Fruit fly (Drosophila melanogaster) whole organism, prepupa: ENCODE measurements around the gene nonA.

Source experiments
- Blimp-1 ChIP-seq: fragments of 200-800 bp; sonication (Bioruptor generic); optimal IDR thresholded peaks from 3 replicates; lab custom pipeline; 2017; ENCODE audit warnings: missing biosample characterization, missing genetic modification characterization, mild to moderate bottlenecking, moderate library complexity, missing genetic modification reagents
- CG10669 ChIP-seq: fragments of 200-800 bp; sonication (Bioruptor generic); optimal IDR thresholded peaks from 3 replicates; lab custom pipeline; 2018; ENCODE audit warnings: missing biosample characterization, mild to moderate bottlenecking, missing genetic modification characterization, moderate library complexity
- CG11294 ChIP-seq: fragments of 200-800 bp; sonication (Bioruptor generic); IDR thresholded peaks from 2 replicates; pipeline ENCODE4 v1.3.6; 2022; ENCODE audit warnings: missing biosample characterization, missing genetic modification characterization
- CG11762 ChIP-seq: fragments of 200-800 bp; sonication (Bioruptor generic); optimal IDR thresholded peaks from 3 replicates; lab custom pipeline; 2016; ENCODE audit warnings: missing biosample characterization, missing genetic modification characterization; ENCODE audit not compliant: insufficient read depth
- CG11902 ChIP-seq: fragments of 200-800 bp; sonication (Bioruptor generic); optimal IDR thresholded peaks from 3 replicates; lab custom pipeline; 2016; ENCODE audit warnings: missing biosample characterization, missing genetic modification characterization
- CG1621 ChIP-seq: fragments of 200-800 bp; sonication (Bioruptor generic); optimal IDR thresholded peaks from 3 replicates; lab custom pipeline; 2018; ENCODE audit warnings: missing biosample characterization, mild to moderate bottlenecking, missing genetic modification characterization
- CG16779 ChIP-seq: fragments of 200-800 bp; sonication (Bioruptor generic); optimal IDR thresholded peaks from 3 replicates; lab custom pipeline; 2017; ENCODE audit warnings: missing biosample characterization, mild to moderate bottlenecking, missing genetic modification characterization
- CG31627 ChIP-seq: fragments of 200-800 bp; sonication (Bioruptor generic); optimal IDR thresholded peaks from 3 replicates; lab custom pipeline; 2016; ENCODE audit warnings: missing biosample characterization, missing genetic modification characterization
- CG3919 ChIP-seq: fragments of 200-800 bp; sonication (Bioruptor generic); optimal IDR thresholded peaks from 3 replicates; lab custom pipeline; 2016; ENCODE audit warnings: missing biosample characterization, missing genetic modification characterization
- CG4318 ChIP-seq: fragments of 200-800 bp; sonication (Bioruptor generic); optimal IDR thresholded peaks from 3 replicates; lab custom pipeline; 2017; ENCODE audit warnings: missing biosample characterization, mild to moderate bottlenecking, missing genetic modification characterization
- CG6792 ChIP-seq: fragments of 200-800 bp; sonication (Bioruptor generic); optimal IDR thresholded peaks from 3 replicates; lab custom pipeline; 2016; ENCODE audit warnings: missing biosample characterization, missing genetic modification characterization
- CG6808 ChIP-seq: fragments of 200-800 bp; sonication (Bioruptor generic); optimal IDR thresholded peaks from 3 replicates; lab custom pipeline; 2017; ENCODE audit warnings: missing biosample characterization, missing genetic modification characterization, mild to moderate bottlenecking, moderate library complexity, missing genetic modification reagents
- CG6854 ChIP-seq: fragments of 200-800 bp; sonication (Bioruptor generic); optimal IDR thresholded peaks from 2 replicates; lab custom pipeline; 2017; ENCODE audit warnings: missing biosample characterization, mild to moderate bottlenecking, missing genetic modification characterization
- CG7368 ChIP-seq: fragments of 200-800 bp; sonication (Bioruptor generic); optimal IDR thresholded peaks from 3 replicates; lab custom pipeline; 2016; ENCODE audit warnings: missing biosample characterization, missing genetic modification characterization
- CG8119 ChIP-seq: fragments of 200-800 bp; sonication (Bioruptor generic); IDR thresholded peaks from 3 replicates; pipeline ENCODE4 v1.3.6; 2022; ENCODE audit warnings: missing biosample characterization, missing genetic modification characterization
- CG8319 ChIP-seq: fragments of 200-800 bp; sonication (Bioruptor generic); optimal IDR thresholded peaks from 3 replicates; lab custom pipeline; 2016; ENCODE audit warnings: missing biosample characterization, missing genetic modification characterization
- CG8632 ChIP-seq: fragments of 200-800 bp; sonication (Bioruptor generic); optimal IDR thresholded peaks from 3 replicates; lab custom pipeline; 2016; ENCODE audit warnings: missing biosample characterization, missing genetic modification characterization
- Eip75B ChIP-seq: fragments of 200-800 bp; sonication (Bioruptor generic); optimal IDR thresholded peaks from 3 replicates; lab custom pipeline; 2016; ENCODE audit warnings: missing biosample characterization, missing genetic modification characterization
- Eip78C ChIP-seq: fragments of 200-800 bp; sonication (Bioruptor generic); peaks from one replicate; lab custom pipeline; 2016; ENCODE audit warnings: missing biosample characterization, missing genetic modification characterization
- Eip93F ChIP-seq: fragments of 200-800 bp; sonication (Bioruptor generic); optimal IDR thresholded peaks from 2 replicates; lab custom pipeline; 2016; ENCODE audit warnings: missing biosample characterization, mild to moderate bottlenecking, missing genetic modification characterization
- Ets96B ChIP-seq: fragments of 200-800 bp; optimal IDR thresholded peaks from 2 replicates; lab custom pipeline; 2019; ENCODE audit warnings: missing biosample characterization, mild to moderate bottlenecking, missing genetic modification characterization, moderate library complexity
- Hr38 ChIP-seq: sonication (Bioruptor generic); optimal IDR thresholded peaks from 2 replicates; lab custom pipeline; 2016; ENCODE audit warnings: missing biosample characterization, missing genetic modification characterization
- Hr39 ChIP-seq: fragments of 200-800 bp; sonication (Bioruptor generic); optimal IDR thresholded peaks from 2 replicates; lab custom pipeline; 2016; ENCODE audit warnings: missing biosample characterization, missing genetic modification characterization
- Hr4 ChIP-seq: fragments of 200-800 bp; sonication (Bioruptor generic); optimal IDR thresholded peaks from 3 replicates; lab custom pipeline; 2016; ENCODE audit warnings: missing biosample characterization, missing genetic modification characterization
- Lpt ChIP-seq: fragments of 200-800 bp; sonication (Bioruptor generic); optimal IDR thresholded peaks from 3 replicates; lab custom pipeline; 2016; ENCODE audit warnings: missing biosample characterization, missing genetic modification characterization
- OdsH ChIP-seq: fragments of 200-800 bp; sonication (Bioruptor generic); optimal IDR thresholded peaks from 3 replicates; lab custom pipeline; 2016; ENCODE audit warnings: missing biosample characterization, missing genetic modification characterization
- Smox ChIP-seq: fragments of 200-800 bp; sonication (Bioruptor generic); optimal IDR thresholded peaks from 3 replicates; lab custom pipeline; 2016; ENCODE audit warnings: missing biosample characterization, missing genetic modification characterization
- Sox102F ChIP-seq: fragments of 200-800 bp; sonication (Bioruptor generic); optimal IDR thresholded peaks from 2 replicates; lab custom pipeline; 2016; ENCODE audit warnings: missing biosample characterization, mild to moderate bottlenecking, missing genetic modification characterization
- Sox15 ChIP-seq: fragments of 200-800 bp; sonication (Bioruptor generic); optimal IDR thresholded peaks from 3 replicates; lab custom pipeline; 2016; ENCODE audit warnings: missing biosample characterization, missing genetic modification characterization
- achi ChIP-seq: fragments of 200-800 bp; sonication (Bioruptor generic); optimal IDR thresholded peaks from 3 replicates; lab custom pipeline; 2016; ENCODE audit warnings: missing biosample characterization, missing genetic modification characterization
- acj6 ChIP-seq: fragments of 200-800 bp; sonication (Bioruptor generic); optimal IDR thresholded peaks from 3 replicates; lab custom pipeline; 2016; ENCODE audit warnings: missing biosample characterization, missing genetic modification characterization
- cyc ChIP-seq: fragments of 200-800 bp; sonication (Bioruptor generic); optimal IDR thresholded peaks from 3 replicates; lab custom pipeline; 2016; ENCODE audit warnings: missing biosample characterization, missing genetic modification characterization
- dac ChIP-seq: fragments of 200-800 bp; sonication (Bioruptor generic); optimal IDR thresholded peaks from 2 replicates; lab custom pipeline; 2017; ENCODE audit warnings: missing biosample characterization, mild to moderate bottlenecking, missing genetic modification characterization
- dsx ChIP-seq: fragments of 200-800 bp; optimal IDR thresholded peaks from 3 replicates; lab custom pipeline; 2019; ENCODE audit warnings: missing biosample characterization, mild to moderate bottlenecking, missing genetic modification characterization, moderate library complexity; ENCODE audit not compliant: poor library complexity, severe bottlenecking
- eg ChIP-seq: fragments of 200-800 bp; sonication (Bioruptor generic); IDR thresholded peaks from 3 replicates; pipeline ENCODE4 v1.3.6; 2022; ENCODE audit warnings: missing biosample characterization, missing genetic modification characterization
- esn ChIP-seq: fragments of 200-800 bp; sonication (Bioruptor generic); optimal IDR thresholded peaks from 2 replicates; lab custom pipeline; 2016; ENCODE audit warnings: missing biosample characterization, mild to moderate bottlenecking, missing genetic modification characterization, moderate library complexity
- fd59A ChIP-seq: fragments of 200-800 bp; sonication (Bioruptor generic); optimal IDR thresholded peaks from 2 replicates; lab custom pipeline; 2017; ENCODE audit warnings: missing biosample characterization, mild to moderate bottlenecking, missing genetic modification characterization, missing genetic modification reagents
- fd85E ChIP-seq: fragments of 200-800 bp; sonication (Bioruptor generic); optimal IDR thresholded peaks from 3 replicates; lab custom pipeline; 2016; ENCODE audit warnings: missing biosample characterization, missing genetic modification characterization
- fkh ChIP-seq: fragments of 200-800 bp; sonication (Bioruptor generic); optimal IDR thresholded peaks from 3 replicates; lab custom pipeline; 2017; ENCODE audit warnings: missing biosample characterization, mild to moderate bottlenecking, missing genetic modification characterization, moderate library complexity
- lz ChIP-seq: fragments of 200-800 bp; sonication (Bioruptor generic); optimal IDR thresholded peaks from 3 replicates; lab custom pipeline; 2016; ENCODE audit warnings: missing biosample characterization, missing genetic modification characterization
- net ChIP-seq: fragments of 200-800 bp; sonication (Bioruptor generic); optimal IDR thresholded peaks from 3 replicates; lab custom pipeline; 2016; ENCODE audit warnings: missing biosample characterization, missing genetic modification characterization
- pdm3 ChIP-seq: fragments of 200-800 bp; sonication (Bioruptor generic); optimal IDR thresholded peaks from 3 replicates; lab custom pipeline; 2016; ENCODE audit warnings: missing biosample characterization, missing genetic modification characterization
- salr ChIP-seq, 2 experiments: fragments of 200-800 bp; sonication (Bioruptor generic); optimal IDR thresholded peaks; 3 replicates each; lab custom pipeline; 2016 to 2018; ENCODE audit warnings: missing biosample characterization in 2 of 2, missing genetic modification characterization in 2 of 2, mild to moderate bottlenecking in 1 of 2
- spab ChIP-seq: fragments of 200-800 bp; sonication (Bioruptor generic); optimal IDR thresholded peaks from 2 replicates; lab custom pipeline; 2017; ENCODE audit warnings: missing biosample characterization, mild to moderate bottlenecking, missing genetic modification characterization, missing genetic modification reagents
- svp ChIP-seq: fragments of 200-800 bp; sonication (Bioruptor generic); peaks from one replicate; lab custom pipeline; 2016; ENCODE audit warnings: missing biosample characterization, missing genetic modification characterization
- topi ChIP-seq: fragments of 200-800 bp; sonication (Bioruptor generic); optimal IDR thresholded peaks from 3 replicates; lab custom pipeline; 2016; ENCODE audit warnings: missing biosample characterization, missing genetic modification characterization
- vri ChIP-seq: fragments of 200-800 bp; sonication (Bioruptor generic); optimal IDR thresholded peaks from 3 replicates; lab custom pipeline; 2016; ENCODE audit warnings: missing biosample characterization, mild to moderate bottlenecking, missing genetic modification characterization

Gene nonA

DNA sequence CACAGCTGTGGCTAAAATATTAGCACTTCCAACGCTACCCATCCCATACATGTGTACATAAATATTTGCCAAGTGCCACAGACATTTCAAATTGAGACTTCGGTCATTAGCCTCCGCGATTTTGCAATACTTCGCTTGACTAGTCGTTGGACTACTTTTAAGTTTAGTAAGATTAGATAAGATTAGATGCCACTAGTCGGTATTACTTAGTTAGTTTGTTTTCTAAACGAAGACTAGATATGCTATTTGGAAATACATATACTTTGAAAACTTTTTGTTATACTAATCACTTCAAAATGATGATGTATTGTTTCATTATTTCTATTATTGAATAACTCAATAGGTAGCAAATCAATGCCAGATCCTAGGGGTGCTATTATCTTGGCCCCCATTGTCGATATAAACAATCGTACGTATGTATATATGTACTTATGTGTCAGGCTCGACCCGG lies 24.6 kb downstream of the nonA start (continued):
- TF ChIP-seq Hr4 (GFP tag; lab: Kevin White, UChicago), result no peak
- TF ChIP-seq Eip78C (GFP tag; lab: Kevin White, UChicago), result peak; percentile 86
- peak; percentile 6 for TF ChIP-seq dac
- peak; percentile 57 for TF ChIP-seq esn (GFP tag; lab: Kevin White, UChicago)
- peak; percentile 30 for TF ChIP-seq lz
- TF ChIP-seq cyc, result peak; percentile 17
- no peak for TF ChIP-seq Blimp-1 (GFP tag; lab: Kevin White, UChicago)
- no peak for TF ChIP-seq CG11902 (GFP tag; lab: Kevin White, UChicago)
- TF ChIP-seq CG3919, result no peak
- no peak for TF ChIP-seq Sox15
- peak in 1 of 2 experiments; percentile 51 for TF ChIP-seq salr (GFP tag; optimal IDR thresholded peaks at IDR 0.05; lab: Kevin White, UChicago)
- no peak for TF ChIP-seq Hr38 (GFP tag; lab: Kevin White, UChicago)
- peak; percentile 52 for TF ChIP-seq topi
- TF ChIP-seq dsx (GFP tag; lab: Kevin White, UChicago), result no peak
- TF ChIP-seq fd85E (GFP tag; lab: Kevin White, UChicago), result no peak
- TF ChIP-seq CG11762 (GFP tag; lab: Kevin White, UChicago), result peak; percentile 28
- TF ChIP-seq CG1621 (tag; lab: Kevin White, UChicago), result no peak
- peak; percentile 65; the same call in 2 of the 3 replicates for TF ChIP-seq CG8119 (GFP tag; lab: Robert Waterston, UW)
- peak; percentile 69 for TF ChIP-seq fkh (GFP tag; lab: Kevin White, UChicago)
- no peak for TF ChIP-seq vri
- TF ChIP-seq OdsH (GFP tag; lab: Kevin White, UChicago), result peak; percentile 44
- peak; percentile 17 for TF ChIP-seq CG10669 (GFP tag; lab: Kevin White, UChicago)
- TF ChIP-seq achi, result peak; percentile 61
- TF ChIP-seq fd59A (GFP tag; lab: Kevin White, UChicago), result peak; percentile 14
- peak; percentile 50 for TF ChIP-seq Smox (GFP tag; lab: Kevin White, UChicago)
- TF ChIP-seq Eip75B (GFP tag; lab: Kevin White, UChicago), result no peak
- no peak for TF ChIP-seq acj6 (GFP tag; lab: Kevin White, UChicago)
- TF ChIP-seq Hr39 (GFP tag; lab: Kevin White, UChicago), result peak; percentile 30

DNA sequence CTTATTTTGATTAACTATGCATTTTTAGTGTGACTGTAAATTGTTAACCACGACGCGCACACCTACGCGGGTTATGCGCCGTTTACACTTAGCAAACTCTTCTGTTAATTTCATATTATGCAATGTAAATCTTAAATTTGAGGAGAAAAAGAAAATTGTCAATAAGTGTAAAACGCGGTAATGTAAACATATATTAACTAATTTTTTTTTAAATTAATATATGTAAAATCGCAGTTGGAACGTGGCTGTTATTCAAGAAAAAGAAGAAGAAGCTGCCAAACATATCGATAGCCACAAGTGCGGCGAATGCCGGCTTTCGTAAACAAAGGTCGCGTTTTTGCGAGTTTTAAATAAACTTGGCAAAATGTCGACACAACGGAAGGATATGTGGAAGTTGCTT lies 30.0 kb downstream of the nonA start, which contains the start of the genes TH1 and mei-41:
Gene TH1 (minus strand): TSS at position 42 of the 400 bp plus-strand sequence.
Gene mei-41 (plus strand): TSS at position 302 of the 400 bp plus-strand sequence.
- TF ChIP-seq CG8632 (GFP tag; lab: Kevin White, UChicago) (peak; percentile 67), CG6854 (GFP tag; lab: Kevin White, UChicago) (no peak), CG7368 (GFP tag; lab: Kevin White, UChicago) (no peak), eg (GFP tag; lab: Robert Waterston, UW) (peak; percentile 95), CG11902 (GFP tag; lab: Kevin White, UChicago) (peak; percentile 70), CG6808 (no peak), CG16779 (no peak), CG8319 (GFP tag; lab: Kevin White, UChicago) (no peak), Hr39 (GFP tag; lab: Kevin White, UChicago) (no peak), Eip93F (GFP tag; lab: Kevin White, UChicago) (peak; percentile 49), Lpt (GFP tag; lab: Kevin White, UChicago) (peak; percentile 58), Ets96B (tag; lab: Kevin White, UChicago) (no peak), CG31627 (GFP tag; lab: Kevin White, UChicago) (peak; percentile 74), topi (no peak), Blimp-1 (GFP tag; lab: Kevin White, UChicago) (no peak), pdm3 (GFP tag; lab: Kevin White, UChicago) (no peak), CG8119 (GFP tag; lab: Robert Waterston, UW) (peak; percentile 84), achi (no peak), Eip78C (GFP tag; lab: Kevin White, UChicago) (no peak), salr (GFP tag; optimal IDR thresholded peaks at IDR 0.05; lab: Kevin White, UChicago) (peak in 1 of 2 experiments; percentile 65), lz (peak; percentile 81), svp (no peak), CG1621 (tag; lab: Kevin White, UChicago) (no peak), net (GFP tag; lab: Kevin White, UChicago) (no peak), spab (no peak), cyc (peak; percentile 70), Sox102F (GFP tag; lab: Kevin White, UChicago) (no peak), CG11762 (GFP tag; lab: Kevin White, UChicago) (peak; percentile 16), CG10669 (GFP tag; lab: Kevin White, UChicago) (no peak), Hr38 (GFP tag; lab: Kevin White, UChicago) (no peak), OdsH (GFP tag; lab: Kevin White, UChicago) (no peak), CG6792 (no peak), dsx (GFP tag; lab: Kevin White, UChicago) (no peak), fkh (GFP tag; lab: Kevin White, UChicago) (no peak), fd85E (GFP tag; lab: Kevin White, UChicago) (no peak), esn (GFP tag; lab: Kevin White, UChicago) (peak; percentile 80), CG4318 (GFP tag; lab: Kevin White, UChicago) (peak; percentile 74), CG11294 (peak; percentile 87), Hr4 (GFP tag; lab: Kevin White, UChicago) (no peak)
